Fruit fly (Drosophila melanogaster): Measurements from ENCODE around the gene Uros1.

dm6 chrX:8881729-8882128 is 18.3 kb downstream of the Uros1 start:
- TF ChIP-seq CTCF (optimal IDR thresholded peaks at IDR 0.05) (no peak), CG8478 (optimal IDR thresholded peaks at IDR 0.05) (no peak)

All from S2 (cell line).